Fruit fly (Drosophila melanogaster): ENCODE data around the gene NijA.
A peak's percentile ranks its signal among the peaks of the same experiment; 100 is the strongest.

Gene NijA

dm6 chr3L:10659993-10660743, 36.5 kb downstream of the NijA start (continued):
- TF ChIP-seq run (tag; optimal IDR thresholded peaks at IDR 0.05) (no peak), CG4282 (GFP tag; optimal IDR thresholded peaks at IDR 0.05) (no peak), lbe (GFP tag; optimal IDR thresholded peaks at IDR 0.05) (no peak), CG6175 (GFP tag; IDR thresholded peaks at IDR 0.05) (no peak), CG11695 (GFP tag; IDR thresholded peaks at IDR 0.05) (no peak), CG12155 (GFP tag; optimal IDR thresholded peaks at IDR 0.05) (no peak), CG13775 (GFP tag; optimal IDR thresholded peaks at IDR 0.05) (no peak), CG7745 (tag; optimal IDR thresholded peaks at IDR 0.05) (no peak), Kr (GFP tag; optimal IDR thresholded peaks at IDR 0.05) (peak; percentile 37), CG3726 (GFP tag; IDR thresholded peaks at IDR 0.05) (no peak), H15 (GFP tag; IDR thresholded peaks at IDR 0.05) (no peak), Side (GFP tag; optimal IDR thresholded peaks at IDR 0.05) (no peak), Awh (GFP tag; IDR thresholded peaks at IDR 0.05) (no peak), fu2 (GFP tag; optimal IDR thresholded peaks at IDR 0.05) (no peak), Scr (GFP tag; IDR thresholded peaks at IDR 0.05; ENCODE audit: partially characterized antibody) (no peak), Camta (GFP tag; optimal IDR thresholded peaks at IDR 0.05) (no peak), pnt (GFP tag; optimal IDR thresholded peaks at IDR 0.05) (no peak), klu (GFP tag; IDR thresholded peaks at IDR 0.05) (no peak), dpn (GFP tag; optimal IDR thresholded peaks at IDR 0.05) (no peak), al (GFP tag; IDR thresholded peaks at IDR 0.05) (no peak), CG2199 (GFP tag; IDR thresholded peaks at IDR 0.05) (no peak; the same call in 2 of the 3 replicates), so (GFP tag; IDR thresholded peaks at IDR 0.05) (no peak), CG11093 (GFP tag; IDR thresholded peaks at IDR 0.05) (no peak), Oli (tag; optimal IDR thresholded peaks at IDR 0.05) (peak; percentile 7), CG15514 (GFP tag; optimal IDR thresholded peaks at IDR 0.05) (no peak), CG32767 (GFP tag; IDR thresholded peaks at IDR 0.05) (no peak), CG7786 (GFP tag; optimal IDR thresholded peaks at IDR 0.05) (no peak), CG18262 (tag; optimal IDR thresholded peaks at IDR 0.05) (peak; percentile 52), ara (GFP tag; IDR thresholded peaks at IDR 0.05) (no peak), vvl (GFP tag; IDR thresholded peaks at IDR 0.05) (no peak), row (GFP tag; IDR thresholded peaks at IDR 0.05) (peak; percentile 32; the same call in 1 of the 3 replicates), CG16863 (GFP tag; optimal IDR thresholded peaks at IDR 0.05) (no peak), CG10654 (GFP tag; optimal IDR thresholded peaks at IDR 0.05) (no peak), CG8359 (GFP tag; optimal IDR thresholded peaks at IDR 0.05; ENCODE audit: borderline replicate concordance) (no peak), CG13894 (tag; optimal IDR thresholded peaks at IDR 0.05) (no peak), luna (GFP tag; optimal IDR thresholded peaks at IDR 0.05) (no peak), cas (GFP tag; IDR thresholded peaks at IDR 0.05) (no peak), CG6854 (GFP tag; optimal IDR thresholded peaks at IDR 0.05) (no peak), CG7372 (GFP tag; IDR thresholded peaks at IDR 0.05) (no peak), CG6689 (GFP tag; IDR thresholded peaks at IDR 0.05) (no peak), CG1603 (tag; optimal IDR thresholded peaks at IDR 0.05) (no peak), vfl (GFP tag; optimal IDR thresholded peaks at IDR 0.05) (no peak), CG12659 (GFP tag; optimal IDR thresholded peaks at IDR 0.05) (no peak), otp (GFP tag; IDR thresholded peaks at IDR 0.05) (no peak), bab2 (GFP tag; optimal IDR thresholded peaks at IDR 0.05) (no peak), CG2678 (tag; optimal IDR thresholded peaks at IDR 0.05) (peak; percentile 30), dmrt99B (tag; optimal IDR thresholded peaks at IDR 0.05) (peak; percentile 18), unc-4 (GFP tag; IDR thresholded peaks at IDR 0.05; ENCODE audit: partially characterized antibody) (no peak), Xrp1 (GFP tag; IDR thresholded peaks at IDR 0.05) (peak; percentile 39; the same call in 1 of the 2 replicates), sim (GFP tag; IDR thresholded peaks at IDR 0.05) (no peak), Myb (GFP tag; optimal IDR thresholded peaks at IDR 0.05) (no peak)
